Fruit fly (Drosophila melanogaster) whole organism, embryonic: ENCODE measurements around the gene CG17221.

Experiments
- Bgb ChIP-seq: fragments of 200-800 bp; sonication (Bioruptor generic); IDR thresholded peaks from 2 replicates; pipeline ENCODE4 v1.3.6; 2022; ENCODE audit warnings: missing biosample characterization, missing genetic modification characterization; ENCODE audit not compliant: partially characterized antibody
- CG10147 ChIP-seq: fragments of 200-800 bp; sonication (Bioruptor generic); optimal IDR thresholded peaks from 2 replicates; lab custom pipeline; 2019; ENCODE audit warnings: missing biosample characterization, mild to moderate bottlenecking, missing genetic modification characterization, moderate library complexity
- CG10979 ChIP-seq: fragments of 200-800 bp; sonication (Bioruptor generic); optimal IDR thresholded peaks from 2 replicates; lab custom pipeline; 2018; ENCODE audit warnings: missing biosample characterization, mild to moderate bottlenecking, missing genetic modification characterization, moderate library complexity
- CG12155 ChIP-seq: fragments of 200-800 bp; sonication (Bioruptor generic); optimal IDR thresholded peaks from 3 replicates; lab custom pipeline; 2016; ENCODE audit warnings: missing biosample characterization, missing genetic modification characterization
- CG12299 ChIP-seq: fragments of 200-800 bp; sonication (Bioruptor generic); optimal IDR thresholded peaks from 2 replicates; lab custom pipeline; 2018; ENCODE audit warnings: missing biosample characterization, mild to moderate bottlenecking, missing genetic modification characterization
- CG15514 ChIP-seq: fragments of 200-800 bp; sonication (Bioruptor generic); optimal IDR thresholded peaks from 3 replicates; lab custom pipeline; 2017; ENCODE audit warnings: missing biosample characterization, missing genetic modification characterization, mild to moderate bottlenecking, moderate library complexity, missing genetic modification reagents
- CG1602 ChIP-seq: fragments of 200-800 bp; sonication (Bioruptor generic); optimal IDR thresholded peaks from 3 replicates; lab custom pipeline; 2016; ENCODE audit warnings: missing biosample characterization, missing genetic modification characterization
- CG1603 ChIP-seq: fragments of 200-800 bp; sonication (Bioruptor generic); optimal IDR thresholded peaks from 2 replicates; lab custom pipeline; 2019; ENCODE audit warnings: missing biosample characterization, mild to moderate bottlenecking, missing genetic modification characterization, moderate library complexity
- CG17186 ChIP-seq: fragments of 200-800 bp; sonication (Bioruptor generic); optimal IDR thresholded peaks from 3 replicates; lab custom pipeline; 2017; ENCODE audit warnings: missing biosample characterization, missing genetic modification reagents, missing genetic modification characterization
- CG17829 ChIP-seq: fragments of 200-800 bp; optimal IDR thresholded peaks from 2 replicates; lab custom pipeline; 2019; ENCODE audit warnings: missing biosample characterization, mild to moderate bottlenecking, missing genetic modification characterization, moderate library complexity
- CG17912 ChIP-seq: fragments of 200-800 bp; sonication (Bioruptor generic); optimal IDR thresholded peaks from 2 replicates; lab custom pipeline; 2018; ENCODE audit warnings: missing biosample characterization, mild to moderate bottlenecking, missing genetic modification characterization
- CG2120 ChIP-seq: fragments of 200-800 bp; sonication (Bioruptor generic); optimal IDR thresholded peaks from 3 replicates; lab custom pipeline; 2016; ENCODE audit warnings: missing biosample characterization, missing genetic modification characterization
- CG30020 ChIP-seq: fragments of 200-800 bp; optimal IDR thresholded peaks from 2 replicates; lab custom pipeline; 2019; ENCODE audit warnings: missing biosample characterization, mild to moderate bottlenecking, missing genetic modification characterization, moderate library complexity
- CG34422 ChIP-seq: fragments of 200-800 bp; sonication (Bioruptor generic); IDR thresholded peaks from 3 replicates; pipeline ENCODE4 v1.3.6; 2022; ENCODE audit warnings: missing biosample characterization, missing genetic modification characterization
- CG4617 ChIP-seq: fragments of 200-800 bp; sonication (Bioruptor generic); optimal IDR thresholded peaks from 3 replicates; lab custom pipeline; 2016; ENCODE audit warnings: missing biosample characterization, missing genetic modification characterization, borderline replicate concordance
- CG4730 ChIP-seq: fragments of 200-800 bp; sonication (Bioruptor generic); IDR thresholded peaks from 2 replicates; pipeline ENCODE4 v1.3.6; 2022; ENCODE audit warnings: missing biosample characterization, missing genetic modification characterization
- CG6254 ChIP-seq: fragments of 200-800 bp; sonication (Bioruptor generic); optimal IDR thresholded peaks from 3 replicates; lab custom pipeline; 2017; ENCODE audit warnings: mild to moderate bottlenecking, missing biosample characterization, missing genetic modification reagents, missing genetic modification characterization
- CG6854 ChIP-seq: fragments of 200-800 bp; sonication (Bioruptor generic); optimal IDR thresholded peaks from 3 replicates; lab custom pipeline; 2017; ENCODE audit warnings: missing biosample characterization, mild to moderate bottlenecking, missing genetic modification characterization
- CG8290 ChIP-seq, 3 experiments: fragments of 200-800 bp; sonication (Bioruptor generic); optimal IDR thresholded peaks; 2 replicates each; lab custom pipeline; 2016 to 2019; ENCODE audit warnings: missing biosample characterization in 3 of 3, missing genetic modification characterization in 3 of 3, mild to moderate bottlenecking in 2 of 3, moderate library complexity in 1 of 3
- CG8359 ChIP-seq: fragments of 200-800 bp; sonication (Bioruptor generic); optimal IDR thresholded peaks from 2 replicates; lab custom pipeline; 2017; ENCODE audit warnings: missing biosample characterization, mild to moderate bottlenecking, missing genetic modification characterization, borderline replicate concordance
- Camta ChIP-seq: fragments of 200-800 bp; sonication (Bioruptor generic); optimal IDR thresholded peaks from 2 replicates; lab custom pipeline; 2016; ENCODE audit warnings: missing biosample characterization, missing genetic modification characterization
- D19B ChIP-seq: fragments of 200-800 bp; sonication (Bioruptor generic); optimal IDR thresholded peaks from 2 replicates; lab custom pipeline; 2017; ENCODE audit warnings: missing biosample characterization, mild to moderate bottlenecking, missing genetic modification characterization
- Deaf1 ChIP-seq: fragments of 200-800 bp; optimal IDR thresholded peaks from 3 replicates; lab custom pipeline; 2019; ENCODE audit warnings: missing biosample characterization, mild to moderate bottlenecking, missing genetic modification characterization, moderate library complexity
- Dip2 ChIP-seq: fragments of 200-800 bp; sonication (Bioruptor generic); IDR thresholded peaks from 2 replicates; pipeline ENCODE4 v1.3.6; 2022; ENCODE audit warnings: missing biosample characterization, missing genetic modification characterization
- Dp ChIP-seq: fragments of 200-800 bp; sonication (Bioruptor generic); optimal IDR thresholded peaks from 2 replicates; lab custom pipeline; 2018; ENCODE audit warnings: missing biosample characterization, mild to moderate bottlenecking, missing genetic modification characterization, moderate library complexity
- HLH54F ChIP-seq: fragments of 200-800 bp; sonication (Bioruptor generic); optimal IDR thresholded peaks from 3 replicates; lab custom pipeline; 2016; ENCODE audit warnings: missing biosample characterization, missing genetic modification characterization
- Hmr ChIP-seq: fragments of 200-800 bp; sonication (Bioruptor generic); optimal IDR thresholded peaks from 3 replicates; lab custom pipeline; 2017; ENCODE audit warnings: mild to moderate bottlenecking, missing biosample characterization, missing genetic modification reagents, missing genetic modification characterization
- Kr ChIP-seq: fragments of 200-800 bp; sonication (Bioruptor generic); optimal IDR thresholded peaks from 2 replicates; lab custom pipeline; 2017; ENCODE audit warnings: missing biosample characterization, mild to moderate bottlenecking, missing genetic modification characterization
- MBD-R2 ChIP-seq: fragments of 200-800 bp; sonication (Bioruptor generic); IDR thresholded peaks from 2 replicates; pipeline ENCODE4 v1.3.6; 2022; ENCODE audit warnings: missing biosample characterization, missing genetic modification characterization
- Max ChIP-seq: fragments of 200-800 bp; sonication (Bioruptor generic); optimal IDR thresholded peaks from 2 replicates; lab custom pipeline; 2016; ENCODE audit warnings: missing biosample characterization, mild to moderate bottlenecking, missing genetic modification characterization
- Rfx ChIP-seq: fragments of 200-800 bp; sonication (Bioruptor generic); IDR thresholded peaks from 2 replicates; pipeline ENCODE4 v1.3.6; 2022; ENCODE audit warnings: missing biosample characterization, missing genetic modification characterization
- Scr ChIP-seq: fragments of 200-800 bp; sonication (Bioruptor generic); IDR thresholded peaks from 2 replicates; pipeline ENCODE4 v1.3.6; 2022; ENCODE audit warnings: missing biosample characterization, missing genetic modification characterization; ENCODE audit not compliant: partially characterized antibody
- Sox102F ChIP-seq: fragments of 200-800 bp; sonication (Bioruptor generic); optimal IDR thresholded peaks from 2 replicates; lab custom pipeline; 2018; ENCODE audit warnings: missing biosample characterization, mild to moderate bottlenecking, missing genetic modification characterization, moderate library complexity
- Sry-β ChIP-seq: fragments of 200-800 bp; sonication (Bioruptor generic); optimal IDR thresholded peaks from 2 replicates; lab custom pipeline; 2018; ENCODE audit warnings: missing biosample characterization, mild to moderate bottlenecking, missing genetic modification characterization, moderate library complexity
- Sry-δ ChIP-seq: fragments of 200-800 bp; sonication (Bioruptor generic); optimal IDR thresholded peaks from 2 replicates; lab custom pipeline; 2016; ENCODE audit warnings: missing biosample characterization, missing genetic modification characterization
- crol ChIP-seq: fragments of 200-800 bp; sonication (Bioruptor generic); IDR thresholded peaks from 2 replicates; pipeline ENCODE4 v1.3.6; 2022; ENCODE audit warnings: missing biosample characterization, missing genetic modification characterization
- gcm2 ChIP-seq: fragments of 200-800 bp; sonication (Bioruptor generic); optimal IDR thresholded peaks from 2 replicates; lab custom pipeline; 2016; ENCODE audit warnings: missing biosample characterization, missing genetic modification characterization
- knrl ChIP-seq: fragments of 200-800 bp; sonication (Bioruptor generic); IDR thresholded peaks from 3 replicates; pipeline ENCODE4 v1.3.6; 2022; ENCODE audit warnings: missing biosample characterization, missing genetic modification characterization; ENCODE audit not compliant: partially characterized antibody
- phol ChIP-seq: fragments of 200-800 bp; sonication (Bioruptor generic); optimal IDR thresholded peaks from 3 replicates; lab custom pipeline; 2018; ENCODE audit warnings: missing biosample characterization, mild to moderate bottlenecking, missing genetic modification characterization, moderate library complexity
- pzg ChIP-seq: fragments of 200-800 bp; sonication (Bioruptor generic); optimal IDR thresholded peaks from 3 replicates; lab custom pipeline; 2018; ENCODE audit warnings: missing biosample characterization, mild to moderate bottlenecking, missing genetic modification characterization, moderate library complexity
- repo ChIP-seq: fragments of 200-800 bp; sonication (Bioruptor generic); optimal IDR thresholded peaks from 2 replicates; lab custom pipeline; 2016; ENCODE audit warnings: missing biosample characterization, missing genetic modification characterization
- sens ChIP-seq: fragments of 200-800 bp; sonication (Bioruptor generic); peaks from one replicate; lab custom pipeline; 2016; ENCODE audit warnings: missing biosample characterization, missing genetic modification characterization
- shn ChIP-seq: fragments of 200-800 bp; sonication (Bioruptor generic); optimal IDR thresholded peaks from 3 replicates; lab custom pipeline; 2016; ENCODE audit warnings: missing biosample characterization, missing genetic modification characterization
- sisA ChIP-seq: fragments of 200-800 bp; sonication (Bioruptor generic); IDR thresholded peaks from 2 replicates; pipeline ENCODE4 v1.3.6; 2022; ENCODE audit warnings: missing biosample characterization, missing genetic modification characterization
- stwl ChIP-seq: fragments of 200-800 bp; sonication (Bioruptor generic); optimal IDR thresholded peaks from 3 replicates; lab custom pipeline; 2018; ENCODE audit warnings: missing biosample characterization, mild to moderate bottlenecking, missing genetic modification characterization, moderate library complexity
- tna ChIP-seq: fragments of 200-800 bp; sonication (Bioruptor generic); IDR thresholded peaks from 2 replicates; pipeline ENCODE4 v1.3.6; 2022; ENCODE audit warnings: missing biosample characterization, missing genetic modification characterization; ENCODE audit not compliant: partially characterized antibody
- trem ChIP-seq: fragments of 200-800 bp; optimal IDR thresholded peaks from 3 replicates; lab custom pipeline; 2019; ENCODE audit warnings: missing biosample characterization, mild to moderate bottlenecking, missing genetic modification characterization, moderate library complexity
- vnd ChIP-seq: fragments of 200-800 bp; sonication (Bioruptor generic); IDR thresholded peaks from 3 replicates; pipeline ENCODE4 v1.3.6; 2022; ENCODE audit warnings: missing biosample characterization, missing genetic modification characterization; ENCODE audit not compliant: partially characterized antibody
- vvl ChIP-seq: fragments of 200-800 bp; sonication (Bioruptor generic); IDR thresholded peaks from 2 replicates; pipeline ENCODE4 v1.3.6; 2022; ENCODE audit warnings: missing biosample characterization, missing genetic modification characterization

CG17221 gene

dm6 chr2L:3029012-3029411 lies 10.8 kb upstream of the CG17221 start, which contains the start of the genes Sf3b2 and CG17219 (continued):
- TF ChIP-seq CG8359 (GFP tag; lab: Kevin White, UChicago), result no peak
- peak; percentile 16; the same call in 1 of the 3 replicates for TF ChIP-seq CG34422
- no peak for TF ChIP-seq gcm2 (GFP tag; lab: Kevin White, UChicago)
- TF ChIP-seq Camta (GFP tag; lab: Kevin White, UChicago), result no peak
- peak; percentile 39; the same call in 1 of the 2 replicates for TF ChIP-seq Rfx (GFP tag; lab: Robert Waterston, UW)
- peak; percentile 16 for TF ChIP-seq HLH54F (GFP tag; lab: Kevin White, UChicago)
- peak; percentile 90 for TF ChIP-seq MBD-R2 (GFP tag; lab: Robert Waterston, UW)
- peak; percentile 18 for TF ChIP-seq CG12155
- no peak for TF ChIP-seq shn
- no peak for TF ChIP-seq Dip2 (GFP tag; lab: Robert Waterston, UW)
- TF ChIP-seq Sox102F (GFP tag; lab: Kevin White, UChicago), result no peak
- TF ChIP-seq sisA (GFP tag; lab: Robert Waterston, UW), result no peak
- TF ChIP-seq phol (tag; lab: Kevin White, UChicago), result peak; percentile 26
- TF ChIP-seq Sry-β (GFP tag; lab: Kevin White, UChicago), result peak; percentile 45
- TF ChIP-seq Max, result peak; percentile 62
- TF ChIP-seq CG17186 (GFP tag; lab: Kevin White, UChicago), result peak; percentile 25
- no peak for TF ChIP-seq CG10979 (tag; lab: Kevin White, UChicago)
- peak; percentile 61 for TF ChIP-seq tna (GFP tag; lab: Robert Waterston, UW)
- peak; percentile 89 for TF ChIP-seq pzg (GFP tag; lab: Kevin White, UChicago)
- TF ChIP-seq stwl (tag; lab: Kevin White, UChicago), result peak; percentile 65
- peak; percentile 69 for TF ChIP-seq CG1603 (tag; lab: Kevin White, UChicago)
- TF ChIP-seq CG30020, result peak; percentile 55
- no peak for TF ChIP-seq D19B (GFP tag; lab: Kevin White, UChicago)
- no peak for TF ChIP-seq CG6854 (GFP tag; lab: Kevin White, UChicago)
- no peak for TF ChIP-seq Kr (GFP tag; lab: Kevin White, UChicago)
- no peak for TF ChIP-seq crol (GFP tag; lab: Robert Waterston, UW)
- no peak for TF ChIP-seq CG1602 (GFP tag; lab: Kevin White, UChicago)
- peak; percentile 49 for TF ChIP-seq CG2120 (GFP tag; lab: Kevin White, UChicago)
- peak; percentile 72 for TF ChIP-seq Bgb (GFP tag; lab: Robert Waterston, UW)
- peak; percentile 52; the same call in 2 of the 3 replicates for TF ChIP-seq vnd (GFP tag; lab: Robert Waterston, UW)
- no peak for TF ChIP-seq CG4730 (GFP tag; lab: Robert Waterston, UW)
- peak; percentile 99 for TF ChIP-seq CG6254 (GFP tag; lab: Kevin White, UChicago)
- TF ChIP-seq Deaf1, result no peak
- TF ChIP-seq Sry-δ (GFP tag; lab: Kevin White, UChicago), result peak; percentile 91
- no peak for TF ChIP-seq CG17829
- peak; percentile 52 for TF ChIP-seq vvl (GFP tag; lab: Robert Waterston, UW)
- TF ChIP-seq CG10147 (GFP tag; lab: Kevin White, UChicago), result no peak
- peak; percentile 70 for TF ChIP-seq knrl (GFP tag; lab: Robert Waterston, UW)
- TF ChIP-seq Hmr (GFP tag; lab: Kevin White, UChicago), result no peak
- TF ChIP-seq sens (GFP tag; lab: Kevin White, UChicago), result peak; percentile 18
- no peak for TF ChIP-seq CG12299 (tag; lab: Kevin White, UChicago)
- peak; percentile 1 for TF ChIP-seq CG15514 (GFP tag; lab: Kevin White, UChicago)
- peak; percentile 87 for TF ChIP-seq CG4617 (GFP tag; lab: Kevin White, UChicago)
- TF ChIP-seq repo (GFP tag; lab: Kevin White, UChicago), result no peak
- no peak for TF ChIP-seq CG8290 (GFP tag; optimal IDR thresholded peaks at IDR 0.05; lab: Kevin White, UChicago)
- no peak for TF ChIP-seq CG8290 (tag; optimal IDR thresholded peaks at IDR 0.05; lab: Kevin White, UChicago)
- peak; percentile 96 for TF ChIP-seq trem (tag; lab: Kevin White, UChicago)
- peak; percentile 76 for TF ChIP-seq Scr
- TF ChIP-seq CG17912 (GFP tag; lab: Kevin White, UChicago), result peak; percentile 9
- TF ChIP-seq Dp (GFP tag; lab: Kevin White, UChicago), result peak; percentile 64
